Fruit fly (Drosophila melanogaster): ENCODE measurements around the gene CG43736.

CG43736 gene

DNA sequence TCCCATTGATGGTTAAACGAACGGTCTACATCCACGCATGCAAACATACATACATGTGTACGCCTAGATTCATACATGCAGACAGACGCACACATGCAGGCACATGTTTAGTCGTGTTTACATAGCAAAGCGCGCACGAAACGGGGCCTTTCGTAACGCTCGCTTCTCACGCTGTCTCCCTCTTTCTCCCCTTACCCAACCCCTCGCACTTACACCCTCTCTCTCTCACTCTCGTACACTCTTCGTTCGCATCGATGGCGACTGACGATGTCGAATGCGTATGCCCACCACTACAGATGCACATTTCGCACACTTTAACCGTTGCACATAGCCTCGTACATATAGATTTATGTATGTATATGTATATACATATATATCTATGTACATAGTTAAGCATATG lies 2.4 kb downstream of the CG43736 start (continued):
- TF ChIP-seq psq (GFP tag; optimal IDR thresholded peaks at IDR 0.05) (peak; percentile 45), CrebB (tag; optimal IDR thresholded peaks at IDR 0.05) (peak; percentile 13), Ssrp (tag; optimal IDR thresholded peaks at IDR 0.05) (no peak), onecut (GFP tag; IDR thresholded peaks at IDR 0.05) (peak; percentile 13; the same call in 1 of the 2 replicates), ash1 (GFP tag; optimal IDR thresholded peaks at IDR 0.05) (peak; percentile 72), CG12744 (GFP tag; optimal IDR thresholded peaks at IDR 0.05) (no peak), pnt (GFP tag; optimal IDR thresholded peaks at IDR 0.05) (no peak), Hand (GFP tag; optimal IDR thresholded peaks at IDR 0.05) (peak; percentile 0), cas (GFP tag; IDR thresholded peaks at IDR 0.05) (no peak), CG15514 (GFP tag; optimal IDR thresholded peaks at IDR 0.05) (no peak), gsb-n (tag; optimal IDR thresholded peaks at IDR 0.05) (peak; percentile 17), fd102C (GFP tag; optimal IDR thresholded peaks at IDR 0.05) (no peak), CG17829 (tag; optimal IDR thresholded peaks at IDR 0.05) (peak; percentile 27)

DNA sequence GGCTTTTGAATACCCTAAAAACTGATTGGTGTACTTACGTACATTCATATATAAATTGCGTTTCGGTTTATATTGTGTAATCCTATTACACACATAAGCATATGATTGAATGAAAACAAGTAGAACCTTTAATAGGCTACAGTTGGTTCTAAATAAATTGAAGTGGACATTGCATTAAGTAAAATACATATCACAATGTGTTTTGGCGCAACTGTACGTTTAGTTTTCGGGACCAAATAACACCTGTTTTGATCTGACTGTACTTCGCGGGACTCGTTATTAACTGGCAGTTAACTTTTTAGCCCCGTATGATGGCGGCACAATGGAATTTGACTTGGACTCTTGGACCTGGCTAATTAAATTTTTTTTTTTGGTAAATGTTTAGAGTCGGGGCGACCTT lies 3.1 kb downstream of the CG43736 start:
- TF ChIP-seq Six4 (GFP tag; optimal IDR thresholded peaks at IDR 0.05) (no peak), D19A (tag; optimal IDR thresholded peaks at IDR 0.05) (peak; percentile 71), sens (GFP tag) (peak; percentile 63), CG6791 (GFP tag; IDR thresholded peaks at IDR 0.05; ENCODE audit: partially characterized antibody) (0 out of 3 replicates have a peak, but pooled peaks have one; percentile 20), Vsx1 (GFP tag; optimal IDR thresholded peaks at IDR 0.05) (peak; percentile 10), ttk (GFP tag; IDR thresholded peaks at IDR 0.05) (no peak), Med (GFP tag) (peak; percentile 35), CG4707 (GFP tag; optimal IDR thresholded peaks at IDR 0.05) (no peak), tin (GFP tag; optimal IDR thresholded peaks at IDR 0.05) (no peak), sqz (GFP tag; optimal IDR thresholded peaks at IDR 0.05) (peak; percentile 40)

DNA sequence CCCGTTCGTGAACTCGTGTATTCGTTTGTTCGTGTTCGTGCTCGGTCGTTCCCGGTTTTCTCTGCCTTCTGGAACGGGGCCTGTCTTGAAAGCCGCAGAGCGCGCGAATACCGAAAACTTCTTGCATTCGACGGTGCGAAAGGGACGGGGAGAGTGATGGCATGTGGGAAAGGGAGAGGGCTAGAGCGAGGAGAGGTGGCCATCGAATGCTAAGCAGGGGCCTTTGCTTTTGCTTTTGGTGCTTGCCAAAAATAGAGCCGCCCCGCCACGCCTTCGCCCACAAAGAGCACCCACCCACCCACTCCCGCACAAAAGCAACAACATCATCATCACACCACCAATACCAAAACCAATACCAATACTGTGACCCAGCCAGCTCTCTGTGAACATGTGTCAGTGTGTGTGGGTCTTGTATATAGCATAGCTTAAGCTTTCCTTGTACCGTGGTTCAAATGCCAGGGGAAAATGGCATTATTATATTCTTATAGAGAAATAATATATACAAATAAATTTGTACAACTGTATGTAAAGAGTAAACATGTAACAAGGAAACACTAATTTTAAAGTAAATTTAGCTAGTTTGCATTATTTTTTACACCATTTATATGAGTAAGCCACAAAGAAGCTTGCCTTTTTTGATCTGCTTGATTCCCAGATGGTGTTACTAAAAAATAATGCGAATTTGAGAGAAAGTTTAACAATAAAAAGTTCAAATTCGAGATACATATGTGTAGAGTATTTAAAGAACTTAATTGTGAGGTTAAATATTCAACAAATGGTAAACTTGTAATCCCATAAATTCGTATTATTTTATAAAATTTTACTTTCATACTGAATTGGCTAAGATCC lies 3.7 kb downstream of the CG43736 start, which contains the start of gene CG14434:
Gene CG14434, minus strand, starts transcription at position 20 of the 849 bp plus-strand sequence.
- TF ChIP-seq Pdp1 (GFP tag; optimal IDR thresholded peaks at IDR 0.05) (peak; percentile 34 to 72), inv (GFP tag; IDR thresholded peaks at IDR 0.05; ENCODE audit: partially characterized antibody) (no peak), corto (GFP tag; optimal IDR thresholded peaks at IDR 0.05) (no peak), pan (optimal IDR thresholded peaks at IDR 0.05) (no peak), pan (GFP tag; optimal IDR thresholded peaks at IDR 0.05 in 1 of 2, IDR thresholded peaks at IDR 0.05 in 1 of 2) (peak in 1 of 2 experiments; percentile 40), CG14441 (GFP tag; IDR thresholded peaks at IDR 0.05) (peak; percentile 22; the same call in 1 of the 2 replicates), repo (GFP tag; optimal IDR thresholded peaks at IDR 0.05) (no peak), CG11093 (GFP tag; IDR thresholded peaks at IDR 0.05) (no peak; the same call in 2 of the 3 replicates), vnd (GFP tag; IDR thresholded peaks at IDR 0.05; ENCODE audit: partially characterized antibody) (no peak), CG15011 (GFP tag; optimal IDR thresholded peaks at IDR 0.05) (peak; percentile 70), da (GFP tag; optimal IDR thresholded peaks at IDR 0.05) (no peak), unpg (GFP tag; optimal IDR thresholded peaks at IDR 0.05) (peak; percentile 56), CG9876 (GFP tag; optimal IDR thresholded peaks at IDR 0.05) (no peak), CG30020 (tag; optimal IDR thresholded peaks at IDR 0.05) (peak; percentile 64), CG9727 (GFP tag; optimal IDR thresholded peaks at IDR 0.05) (peak; percentile 92), CG6765 (GFP tag; optimal IDR thresholded peaks at IDR 0.05) (peak; percentile 77), CG9817 (tag; optimal IDR thresholded peaks at IDR 0.05) (peak; percentile 36), CG5953 (GFP tag; IDR thresholded peaks at IDR 0.05) (0 out of 2 replicates have a peak, but pooled peaks have one; percentile 9), tin (GFP tag; optimal IDR thresholded peaks at IDR 0.05) (peak; percentile 77), CG4360 (GFP tag; IDR thresholded peaks at IDR 0.05) (peak; percentile 78), CG7372 (GFP tag; IDR thresholded peaks at IDR 0.05) (peak; percentile 27; the same call in 1 of the 2 replicates), her (GFP tag; optimal IDR thresholded peaks at IDR 0.05) (no peak), CG4707 (GFP tag; optimal IDR thresholded peaks at IDR 0.05) (no peak), Hr3 (GFP tag; optimal IDR thresholded peaks at IDR 0.05) (peak; percentile 84), CG2678 (tag; optimal IDR thresholded peaks at IDR 0.05) (peak; percentile 92), CG10147 (GFP tag; optimal IDR thresholded peaks at IDR 0.05) (peak; percentile 67)

All from whole organism, embryonic.